Worm (Caenorhabditis elegans) whole organism, L2 larva: ENCODE measurements around the gene F01G12.18.

Experiments used
- aly-2 ChIP-seq: fragments of 150-350 bp; optimal IDR thresholded peaks from 2 replicates; lab custom pipeline; 2014; ENCODE audit warnings: missing biosample characterization, missing genetic modification characterization
- ama-1 ChIP-seq: fragments of 150-350 bp; optimal IDR thresholded peaks from 2 replicates; lab custom pipeline; 2018; ENCODE audit warnings: inconsistent platforms
- blmp-1 ChIP-seq: sonication (generic microtip); optimal IDR thresholded peaks from 2 replicates; lab custom pipeline; 2017; ENCODE audit warnings: missing genetic modification characterization, mild to moderate bottlenecking, missing compliant biosample characterization, antibody characterized with exemption, moderate library complexity; ENCODE audit not compliant: insufficient read depth
- fos-1 ChIP-seq: fragments of 150-350 bp; optimal IDR thresholded peaks from 2 replicates; lab custom pipeline; 2014; ENCODE audit warnings: missing biosample characterization, missing genetic modification characterization
- gmeb-1 ChIP-seq: fragments of 150-350 bp; optimal IDR thresholded peaks from 2 replicates; lab custom pipeline; 2014; ENCODE audit warnings: missing biosample characterization, missing genetic modification characterization
- lin-39 ChIP-seq: fragments of 150-350 bp; optimal IDR thresholded peaks from 2 replicates; lab custom pipeline; 2014; ENCODE audit warnings: missing biosample characterization, missing genetic modification reagents, missing genetic modification characterization
- nhr-11 ChIP-seq: fragments of 150-350 bp; optimal IDR thresholded peaks from 2 replicates; lab custom pipeline; 2014; ENCODE audit warnings: missing biosample characterization, missing genetic modification characterization
- nhr-12 ChIP-seq: fragments of 150-350 bp; optimal IDR thresholded peaks from 2 replicates; lab custom pipeline; 2014; ENCODE audit warnings: missing biosample characterization, missing genetic modification characterization
- nhr-25 ChIP-seq: fragments of 150-350 bp; sonication (generic microtip); optimal IDR thresholded peaks from 3 replicates; lab custom pipeline; 2014; ENCODE audit warnings: missing biosample characterization, missing genetic modification characterization
- nhr-77 ChIP-seq: fragments of 150-350 bp; optimal IDR thresholded peaks from 2 replicates; lab custom pipeline; 2014; ENCODE audit warnings: missing biosample characterization, missing genetic modification characterization
- snpc-4 ChIP-seq: fragments of 150-350 bp; optimal IDR thresholded peaks from 2 replicates; lab custom pipeline; 2014; ENCODE audit warnings: missing biosample characterization, missing genetic modification characterization
- unc-39 ChIP-seq: fragments of 150-350 bp; optimal IDR thresholded peaks from 2 replicates; lab custom pipeline; 2014; ENCODE audit warnings: missing biosample characterization, missing genetic modification characterization
- zag-1 ChIP-seq: fragments of 150-350 bp; optimal IDR thresholded peaks from 2 replicates; lab custom pipeline; 2014; ENCODE audit warnings: missing biosample characterization, missing genetic modification characterization
- ztf-4 ChIP-seq: fragments of 150-350 bp; optimal IDR thresholded peaks from 2 replicates; lab custom pipeline; 2014; ENCODE audit warnings: missing biosample characterization, missing genetic modification characterization

- TF ChIP-seq fos-1 (tag; lab: Kevin White, UChicago) (no peak), nhr-77 (tag; lab: Kevin White, UChicago) (no peak), aly-2 (tag; lab: Kevin White, UChicago) (no peak), nhr-11 (no peak), nhr-25 (peak; percentile 21), nhr-12 (no peak), ama-1 (lab: Kevin White, UChicago) (no peak), gmeb-1 (tag; lab: Kevin White, UChicago) (no peak), snpc-4 (no peak), blmp-1 (tag; lab: Kevin White, UChicago) (no peak), zag-1 (no peak), lin-39 (tag; lab: Kevin White, UChicago) (no peak), unc-39 (tag; lab: Kevin White, UChicago) (no peak), ztf-4 (no peak)
Measured at ce11 chrX:16414572-16414971, 16.3 kb upstream of the F01G12.18 start.
